Worm (Caenorhabditis elegans): ENCODE results near the gene srxa-15.

The srxa-15 gene

ce11 chrV:20681120-20681519, 39.1 kb downstream of the srxa-15 start, which contains the start of gene srsx-35:
srsx-35 (plus strand) TSS chrV:20681420.
- TF ChIP-seq F52B5.7 (tag; optimal IDR thresholded peaks at IDR 0.05) (no peak), tlf-1 (GFP tag; optimal IDR thresholded peaks at IDR 0.05) (no peak), zim-3 (tag; optimal IDR thresholded peaks at IDR 0.05) (no peak), ztf-26 (tag; optimal IDR thresholded peaks at IDR 0.05) (no peak), T07F8.4 (tag; optimal IDR thresholded peaks at IDR 0.05) (no peak), pha-4 (tag; optimal IDR thresholded peaks at IDR 0.05) (no peak), K11D2.4 (GFP tag; IDR thresholded peaks at IDR 0.05) (no peak), K12H6.12 (tag; optimal IDR thresholded peaks at IDR 0.05) (no peak), akir-1 (GFP tag; optimal IDR thresholded peaks at IDR 0.05) (no peak), rec-8 (tag; optimal IDR thresholded peaks at IDR 0.05) (no peak), ceh-27 (GFP tag; optimal IDR thresholded peaks at IDR 0.05) (no peak), nfya-1 (tag; optimal IDR thresholded peaks at IDR 0.05; ENCODE audit: borderline replicate concordance, insufficient read depth) (no peak), ztf-25 (GFP tag; IDR thresholded peaks at IDR 0.05) (no peak), F37B4.10 (GFP tag; IDR thresholded peaks at IDR 0.05) (no peak), Y79H2A.3 (GFP tag; conservative IDR thresholded peaks at IDR 0.05) (no peak), pbrm-1 (GFP tag; IDR thresholded peaks at IDR 0.05) (no peak), him-1 (tag; optimal IDR thresholded peaks at IDR 0.05) (no peak), ceh-40 (GFP tag; IDR thresholded peaks at IDR 0.05) (no peak)

- TF ChIP-seq hmg-1.2 (GFP tag; IDR thresholded peaks at IDR 0.05) (peak; percentile 23; the same call in 1 of the 2 replicates), bed-2 (GFP tag; IDR thresholded peaks at IDR 0.05) (no peak), snpc-4 (GFP tag; optimal IDR thresholded peaks at IDR 0.05) (peak; percentile 38), snpc-4 (tag; optimal IDR thresholded peaks at IDR 0.05) (peak in 2 of 4 experiments; percentile 87 to 90), snpc-1.1 (tag; optimal IDR thresholded peaks at IDR 0.05; ENCODE audit: insufficient read depth) (peak; percentile 69)
Observed at ce11 chrV:20681824-20682223, 39.8 kb downstream of the srxa-15 start.

ce11 chrV:20682309-20682708, 40.3 kb downstream of the srxa-15 start:
- TF ChIP-seq mcd-1 (GFP tag; IDR thresholded peaks at IDR 0.05) (no peak), ama-1 (optimal IDR thresholded peaks at IDR 0.05) (no peak), ama-1 (GFP tag; optimal IDR thresholded peaks at IDR 0.05) (no peak), hsf-1 (GFP tag; IDR thresholded peaks at IDR 0.05) (no peak), die-1 (tag; optimal IDR thresholded peaks at IDR 0.05) (no peak), somi-1 (GFP tag; optimal IDR thresholded peaks at IDR 0.05) (no peak), let-526 (GFP tag; IDR thresholded peaks at IDR 0.05) (no peak), Y56A3A.18 (GFP tag; IDR thresholded peaks at IDR 0.05) (no peak), gei-17 (GFP tag; optimal IDR thresholded peaks at IDR 0.05) (no peak)

- no peak for TF ChIP-seq dpff-1 (tag; optimal IDR thresholded peaks at IDR 0.05)
- no peak for TF ChIP-seq snpc-4 (GFP tag; optimal IDR thresholded peaks at IDR 0.05)
- TF ChIP-seq snpc-4 (tag; optimal IDR thresholded peaks at IDR 0.05), result no peak
- no peak for TF ChIP-seq madf-8 (GFP tag; conservative IDR thresholded peaks at IDR 0.05)
- TF ChIP-seq K12H6.12 (tag; optimal IDR thresholded peaks at IDR 0.05), result no peak
- TF ChIP-seq Y67H2A.10 (GFP tag; conservative IDR thresholded peaks at IDR 0.05), result no peak
- TF ChIP-seq dox-1 (GFP tag; IDR thresholded peaks at IDR 0.05), result no peak
- no peak for TF ChIP-seq gei-17 (GFP tag; optimal IDR thresholded peaks at IDR 0.05)
- no peak for TF ChIP-seq egl-18 (GFP tag; IDR thresholded peaks at IDR 0.05)
- no peak for TF ChIP-seq lin-40 (tag; optimal IDR thresholded peaks at IDR 0.05)
- TF ChIP-seq let-526 (GFP tag; IDR thresholded peaks at IDR 0.05), result no peak
- TF ChIP-seq F37B4.10 (GFP tag; IDR thresholded peaks at IDR 0.05), result no peak
- no peak for TF ChIP-seq hlh-26 (GFP tag; conservative IDR thresholded peaks at IDR 0.05)
- TF ChIP-seq ceh-27 (GFP tag; optimal IDR thresholded peaks at IDR 0.05), result no peak
- TF ChIP-seq ekl-4 (GFP tag; IDR thresholded peaks at IDR 0.05), result no peak
- no peak for TF ChIP-seq mes-4 (tag; optimal IDR thresholded peaks at IDR 0.05)
- no peak for TF ChIP-seq lsl-1 (GFP tag; optimal IDR thresholded peaks at IDR 0.05)
- TF ChIP-seq die-1 (tag; optimal IDR thresholded peaks at IDR 0.05), result no peak
- TF ChIP-seq lsy-27 (tag; optimal IDR thresholded peaks at IDR 0.05; ENCODE audit: borderline replicate concordance, insufficient read depth), result no peak
- TF ChIP-seq T26A5.8 (tag; optimal IDR thresholded peaks at IDR 0.05), result no peak
Observed at ce11 chrV:20685383-20685782, 43.4 kb downstream of the srxa-15 start, which contains the start of gene klf-2. klf-2 (plus strand) TSS chrV:20685683.

All from whole organism, young adult.